Worm (Caenorhabditis elegans) whole organism, young adult: Measurements from ENCODE around the gene Y48E1B.3.
A peak's percentile ranks its signal among the peaks of the same experiment; 100 is the strongest.

Experiments used
- B0019.2 ChIP-seq: fragments of 200-800 bp; sonication (Bioruptor generic); conservative IDR thresholded peaks from 2 replicates; pipeline ENCODE4 v1.3.6; 2022; ENCODE audit warnings: missing genetic modification reagents, missing genetic modification characterization, missing compliant biosample characterization
- C17E4.6 ChIP-seq: fragments of 200-800 bp; sonication (Bioruptor generic); IDR thresholded peaks from 2 replicates; pipeline ENCODE4 v1.3.6; 2022; ENCODE audit warnings: missing genetic modification reagents, missing genetic modification characterization, missing compliant biosample characterization
- F10E7.11 ChIP-seq: sonication (generic microtip); optimal IDR thresholded peaks from 2 replicates; lab custom pipeline; 2017; ENCODE audit warnings: mild to moderate bottlenecking, missing genetic modification characterization, moderate library complexity, missing compliant biosample characterization
- F23B12.7 ChIP-seq: sonication (generic microtip); optimal IDR thresholded peaks from 2 replicates; lab custom pipeline; 2017; ENCODE audit warnings: missing genetic modification characterization, mild to moderate bottlenecking, missing compliant biosample characterization, antibody characterized with exemption, moderate library complexity; ENCODE audit not compliant: insufficient read depth
- F33H1.4 ChIP-seq: fragments of 200-800 bp; sonication (Bioruptor generic); IDR thresholded peaks from 2 replicates; pipeline ENCODE4 v1.3.6; 2022; ENCODE audit warnings: missing genetic modification reagents, missing genetic modification characterization, missing compliant biosample characterization
- F37B4.10 ChIP-seq: fragments of 200-800 bp; sonication (Bioruptor generic); IDR thresholded peaks from 2 replicates; pipeline ENCODE4 v1.3.6; 2022; ENCODE audit warnings: missing genetic modification characterization, missing compliant biosample characterization
- F52B5.7 ChIP-seq: sonication (generic microtip); optimal IDR thresholded peaks from 2 replicates; lab custom pipeline; 2016; ENCODE audit warnings: mild to moderate bottlenecking, missing genetic modification characterization, missing compliant biosample characterization
- F55B11.4 ChIP-seq: sonication (generic microtip); optimal IDR thresholded peaks from 2 replicates; lab custom pipeline; 2016; ENCODE audit warnings: missing compliant biosample characterization, missing genetic modification characterization, borderline replicate concordance; ENCODE audit not compliant: insufficient read depth
- F57A8.1 ChIP-seq: fragments of 200-800 bp; sonication (Bioruptor generic); optimal IDR thresholded peaks from 2 replicates; lab custom pipeline; 2018; ENCODE audit warnings: mild to moderate bottlenecking, missing genetic modification characterization, moderate library complexity, missing compliant biosample characterization
- F57C9.4 ChIP-seq: sonication (generic microtip); optimal IDR thresholded peaks from 2 replicates; lab custom pipeline; 2017; ENCODE audit warnings: mild to moderate bottlenecking, missing genetic modification characterization, missing compliant biosample characterization
- K12H6.12 ChIP-seq: fragments of 200-800 bp; sonication (Bioruptor generic); optimal IDR thresholded peaks from 2 replicates; lab custom pipeline; 2018; ENCODE audit warnings: mild to moderate bottlenecking, missing genetic modification characterization, missing compliant biosample characterization
- T26A5.8 ChIP-seq: sonication (generic microtip); optimal IDR thresholded peaks from 2 replicates; lab custom pipeline; 2016; ENCODE audit warnings: missing genetic modification characterization, missing compliant biosample characterization
- Y95B8A.8 ChIP-seq: fragments of 200-800 bp; sonication (Bioruptor generic); IDR thresholded peaks from 2 replicates; pipeline ENCODE4 v1.3.6; 2022; ENCODE audit warnings: missing genetic modification reagents, missing genetic modification characterization, missing compliant biosample characterization
- ZK185.1 ChIP-seq: sonication (generic microtip); optimal IDR thresholded peaks from 2 replicates; lab custom pipeline; 2016; ENCODE audit warnings: mild to moderate bottlenecking, missing genetic modification characterization, missing compliant biosample characterization; ENCODE audit not compliant: poor library complexity, severe bottlenecking
- ama-1 ChIP-seq, 3 experiments: fragments of 150-350 bp in 1 of 3; sonication (generic microtip) in 2 of 3; optimal IDR thresholded peaks; 2 replicates each; lab custom pipeline; 2014 to 2018; ENCODE audit warnings: missing biosample characterization in 2 of 3, missing genetic modification characterization in 2 of 3, missing genetic modification reagents in 2 of 3
- ccch-3 ChIP-seq: fragments of 200-800 bp; sonication (Bioruptor generic); optimal IDR thresholded peaks from 2 replicates; lab custom pipeline; 2018; ENCODE audit warnings: mild to moderate bottlenecking, missing genetic modification characterization, missing compliant biosample characterization
- cebp-1 ChIP-seq, 2 experiments: fragments of 200-800 bp in 1 of 2; sonication (Bioruptor generic) in 1 of 2; sonication (generic microtip) in 1 of 2; IDR thresholded peaks in 1 of 2; optimal IDR thresholded peaks in 1 of 2; 2 replicates each; pipeline versions ENCODE4 v1.3.6 to Lab custom; 2017 to 2022; ENCODE audit warnings: missing compliant biosample characterization in 2 of 2, missing genetic modification characterization in 2 of 2, mild to moderate bottlenecking in 1 of 2, missing genetic modification reagents in 1 of 2, moderate library complexity in 1 of 2
- ceh-27 ChIP-seq: fragments of 200-800 bp; sonication (Bioruptor generic); optimal IDR thresholded peaks from 2 replicates; lab custom pipeline; 2018; ENCODE audit warnings: mild to moderate bottlenecking, missing genetic modification characterization, moderate library complexity, missing compliant biosample characterization
- ceh-40 ChIP-seq: fragments of 200-800 bp; sonication (Bioruptor generic); IDR thresholded peaks from 2 replicates; pipeline ENCODE4 v1.3.6; 2022; ENCODE audit warnings: missing genetic modification characterization, missing compliant biosample characterization
- ceh-79 ChIP-seq: sonication (generic microtip); optimal IDR thresholded peaks from 2 replicates; lab custom pipeline; 2017; ENCODE audit warnings: mild to moderate bottlenecking, missing genetic modification characterization, missing compliant biosample characterization
- ceh-91 ChIP-seq: fragments of 200-800 bp; sonication (Bioruptor generic); IDR thresholded peaks from 2 replicates; pipeline ENCODE4 v1.3.6; 2022; ENCODE audit warnings: missing genetic modification reagents, missing genetic modification characterization, missing compliant biosample characterization
- die-1 ChIP-seq: sonication (generic microtip); optimal IDR thresholded peaks from 2 replicates; lab custom pipeline; 2016; ENCODE audit warnings: missing genotype, mild to moderate bottlenecking, missing genetic modification characterization, missing compliant biosample characterization
- dpl-1 ChIP-seq: fragments of 150-350 bp; optimal IDR thresholded peaks from 2 replicates; lab custom pipeline; 2014; ENCODE audit warnings: missing biosample characterization, missing genetic modification reagents, missing genetic modification characterization
- egl-44 ChIP-seq: fragments of 200-800 bp; sonication (Bioruptor generic); IDR thresholded peaks from 2 replicates; pipeline ENCODE4 v1.3.6; 2022; ENCODE audit warnings: missing genetic modification reagents, missing genetic modification characterization, missing compliant biosample characterization
- ets-4 ChIP-seq: fragments of 200-800 bp; sonication (Bioruptor generic); optimal IDR thresholded peaks from 2 replicates; lab custom pipeline; 2018; ENCODE audit warnings: mild to moderate bottlenecking, missing genetic modification characterization, missing compliant biosample characterization
- him-1 ChIP-seq: sonication (generic microtip); optimal IDR thresholded peaks from 2 replicates; lab custom pipeline; 2016; ENCODE audit warnings: missing genotype, missing genetic modification reagents, missing genetic modification characterization, missing compliant biosample characterization
- hlh-26 ChIP-seq: fragments of 200-800 bp; sonication (Bioruptor generic); conservative IDR thresholded peaks from 2 replicates; pipeline ENCODE4 v1.3.6; 2022; ENCODE audit warnings: missing genetic modification reagents, missing genetic modification characterization, missing compliant biosample characterization
- hmg-1.2 ChIP-seq: fragments of 200-800 bp; sonication (Bioruptor generic); IDR thresholded peaks from 2 replicates; pipeline ENCODE4 v1.3.6; 2022; ENCODE audit warnings: missing genetic modification reagents, missing genetic modification characterization, missing compliant biosample characterization
- hmg-20 ChIP-seq: fragments of 200-800 bp; sonication (Bioruptor generic); IDR thresholded peaks from 2 replicates; pipeline ENCODE4 v1.3.6; 2022; ENCODE audit warnings: missing genetic modification reagents, missing genetic modification characterization, missing compliant biosample characterization
- let-526 ChIP-seq: fragments of 200-800 bp; sonication (Bioruptor generic); IDR thresholded peaks from 2 replicates; pipeline ENCODE4 v1.3.6; 2022; ENCODE audit warnings: missing genetic modification reagents, missing genetic modification characterization, missing compliant biosample characterization
- lsy-27 ChIP-seq: sonication (generic microtip); optimal IDR thresholded peaks from 2 replicates; lab custom pipeline; 2017; ENCODE audit warnings: missing genetic modification characterization, mild to moderate bottlenecking, missing compliant biosample characterization, antibody characterized with exemption, missing genotype, borderline replicate concordance; ENCODE audit not compliant: insufficient read depth
- madf-10 ChIP-seq: sonication (generic microtip); optimal IDR thresholded peaks from 2 replicates; lab custom pipeline; 2016; ENCODE audit warnings: mild to moderate bottlenecking, missing genetic modification characterization, missing compliant biosample characterization
- mel-28 ChIP-seq: sonication (generic microtip); optimal IDR thresholded peaks from 2 replicates; lab custom pipeline; 2016; ENCODE audit warnings: borderline replicate concordance, mild to moderate bottlenecking, missing genetic modification characterization, missing compliant biosample characterization
- mxl-1 ChIP-seq: sonication (generic microtip); optimal IDR thresholded peaks from 2 replicates; lab custom pipeline; 2016; ENCODE audit warnings: missing genetic modification characterization, missing compliant biosample characterization
- nfya-1 ChIP-seq: sonication (generic microtip); optimal IDR thresholded peaks from 2 replicates; lab custom pipeline; 2017; ENCODE audit warnings: antibody characterized with exemption, missing compliant biosample characterization, missing genetic modification characterization, borderline replicate concordance; ENCODE audit not compliant: insufficient read depth
- nfyb-1 ChIP-seq: fragments of 200-800 bp; sonication (Bioruptor generic); IDR thresholded peaks from 2 replicates; pipeline ENCODE4 v1.3.6; 2022; ENCODE audit warnings: missing genetic modification reagents, missing genetic modification characterization, missing compliant biosample characterization
- pbrm-1 ChIP-seq: fragments of 200-800 bp; sonication (Bioruptor generic); IDR thresholded peaks from 2 replicates; pipeline ENCODE4 v1.3.6; 2022; ENCODE audit warnings: missing genetic modification reagents, missing genetic modification characterization, missing compliant biosample characterization
- rcor-1 ChIP-seq: fragments of 200-800 bp; sonication (Bioruptor generic); IDR thresholded peaks from 2 replicates; pipeline ENCODE4 v1.3.6; 2022; ENCODE audit warnings: missing genetic modification reagents, missing genetic modification characterization, missing compliant biosample characterization
- rec-8 ChIP-seq, 2 experiments: sonication (generic microtip); optimal IDR thresholded peaks; 2 replicates each; lab custom pipeline; 2016; ENCODE audit warnings: mild to moderate bottlenecking in 2 of 2, missing genetic modification characterization in 2 of 2, missing genetic modification reagents in 2 of 2, missing genotype in 2 of 2, missing biosample characterization in 1 of 2, missing compliant biosample characterization in 1 of 2, moderate library complexity in 1 of 2
- snpc-1.1 ChIP-seq: sonication (generic microtip); optimal IDR thresholded peaks from 2 replicates; lab custom pipeline; 2017; ENCODE audit warnings: missing genetic modification characterization, mild to moderate bottlenecking, missing compliant biosample characterization, antibody characterized with exemption, moderate library complexity, missing genotype, missing genetic modification reagents; ENCODE audit not compliant: insufficient read depth
- snpc-3.4 ChIP-seq: sonication (generic microtip); optimal IDR thresholded peaks from 2 replicates; lab custom pipeline; 2017; ENCODE audit warnings: missing genetic modification characterization, mild to moderate bottlenecking, missing compliant biosample characterization, antibody characterized with exemption, moderate library complexity, missing genotype, missing genetic modification reagents
- snpc-4 ChIP-seq, 5 experiments: fragments of 150-350 bp in 1 of 5; sonication (generic microtip) in 4 of 5; optimal IDR thresholded peaks; 2 replicates each; lab custom pipeline; 2014 to 2018; ENCODE audit warnings: missing genetic modification characterization in 5 of 5, missing biosample characterization in 3 of 5, antibody characterized with exemption in 2 of 5, mild to moderate bottlenecking in 2 of 5, missing compliant biosample characterization in 2 of 5, missing genotype in 2 of 5, moderate library complexity in 2 of 5, missing genetic modification reagents in 1 of 5
- unc-130 ChIP-seq: sonication (generic microtip); optimal IDR thresholded peaks from 2 replicates; lab custom pipeline; 2016; ENCODE audit warnings: missing genetic modification reagents, missing genetic modification characterization, missing compliant biosample characterization
- zim-3 ChIP-seq: sonication (generic microtip); optimal IDR thresholded peaks from 2 replicates; lab custom pipeline; 2017; ENCODE audit warnings: mild to moderate bottlenecking, missing genetic modification characterization, moderate library complexity, missing compliant biosample characterization
- ztf-18 ChIP-seq: sonication (generic microtip); optimal IDR thresholded peaks from 2 replicates; lab custom pipeline; 2016; ENCODE audit warnings: missing genotype, mild to moderate bottlenecking, missing genetic modification characterization, missing compliant biosample characterization

Y48E1B.3 gene

ce11 chrII:13521179-13521616 lies 46.6 kb downstream of the Y48E1B.3 start (continued):
- peak; percentile 75 for TF ChIP-seq die-1 (tag; lab: Kevin White, UChicago)
- TF ChIP-seq egl-44 (GFP tag; lab: Robert Waterston, UW) = peak; percentile 52; the same call in 1 of the 2 replicates
- TF ChIP-seq K12H6.12 (tag; lab: Kevin White, UChicago) = no peak
- TF ChIP-seq nfyb-1 (GFP tag; lab: Robert Waterston, UW) = 0 out of 2 replicates have a peak, but pooled peaks have one; percentile 24
- peak; percentile 98 for TF ChIP-seq snpc-4 (GFP tag; optimal IDR thresholded peaks at IDR 0.05; lab: Kevin White, UChicago)
- TF ChIP-seq snpc-4 (tag; optimal IDR thresholded peaks at IDR 0.05; lab: Kevin White, UChicago) = peak; percentile 94 to 99 (median 98)
- no peak for TF ChIP-seq nfya-1 (tag; lab: Kevin White, UChicago)
- peak; percentile 38 for TF ChIP-seq ztf-18
- TF ChIP-seq dpl-1 (GFP tag; lab: Kevin White, UChicago) = peak; percentile 45
- peak; percentile 7 for TF ChIP-seq ceh-27 (GFP tag; lab: Kevin White, UChicago)
- peak; percentile 98 for TF ChIP-seq snpc-3.4 (tag; lab: Kevin White, UChicago)
- no peak for TF ChIP-seq hmg-20 (GFP tag; lab: Robert Waterston, UW)
- TF ChIP-seq mxl-1 = no peak
- TF ChIP-seq ama-1 (optimal IDR thresholded peaks at IDR 0.05; lab: Kevin White, UChicago) = no peak
- TF ChIP-seq ama-1 (GFP tag; optimal IDR thresholded peaks at IDR 0.05; lab: Kevin White, UChicago) = peak; percentile 17 to 73
- TF ChIP-seq rcor-1 = peak; percentile 81
- no peak for TF ChIP-seq F55B11.4 (tag; lab: Kevin White, UChicago)
- peak; percentile 95 for TF ChIP-seq hmg-1.2 (GFP tag; lab: Robert Waterston, UW)
- peak; percentile 49; the same call in 1 of the 2 replicates for TF ChIP-seq B0019.2 (GFP tag; lab: Robert Waterston, UW)
- TF ChIP-seq let-526 = no peak
- no peak for TF ChIP-seq hlh-26
- TF ChIP-seq ZK185.1 = no peak
- peak; percentile 54 for TF ChIP-seq F57A8.1 (GFP tag; lab: Kevin White, UChicago)
- peak; percentile 88 for TF ChIP-seq him-1 (tag; lab: Kevin White, UChicago)
- TF ChIP-seq F23B12.7 (tag; lab: Kevin White, UChicago) = peak; percentile 43
- no peak for TF ChIP-seq F52B5.7 (tag; lab: Kevin White, UChicago)
- peak; percentile 78 for TF ChIP-seq unc-130
- peak; percentile 61 for TF ChIP-seq F33H1.4 (GFP tag; lab: Robert Waterston, UW)
- no peak for TF ChIP-seq F57C9.4
- TF ChIP-seq F10E7.11 (tag; lab: Kevin White, UChicago) = no peak
- TF ChIP-seq mel-28 (tag; lab: Kevin White, UChicago) = no peak
- peak; percentile 98 for TF ChIP-seq snpc-1.1
- TF ChIP-seq ceh-91 (GFP tag; lab: Robert Waterston, UW) = peak; percentile 61
- peak in 1 of 2 experiments; percentile 20 for TF ChIP-seq rec-8 (tag; optimal IDR thresholded peaks at IDR 0.05; lab: Kevin White, UChicago)
- peak; percentile 28 for TF ChIP-seq ets-4
- peak; percentile 88; the same call in 1 of the 2 replicates for TF ChIP-seq pbrm-1 (GFP tag; lab: Robert Waterston, UW)
- TF ChIP-seq ceh-40 (GFP tag; lab: Robert Waterston, UW) = 0 out of 2 replicates have a peak, but pooled peaks have one; percentile 25
- no peak for TF ChIP-seq cebp-1 (GFP tag; IDR thresholded peaks at IDR 0.05; lab: Robert Waterston, UW)
- TF ChIP-seq cebp-1 (tag; optimal IDR thresholded peaks at IDR 0.05; lab: Kevin White, UChicago) = peak; percentile 58
- TF ChIP-seq ceh-79 = no peak
- no peak for TF ChIP-seq C17E4.6
- no peak for TF ChIP-seq F37B4.10 (GFP tag; lab: Robert Waterston, UW)
- TF ChIP-seq zim-3 (tag; lab: Kevin White, UChicago) = peak; percentile 49
- peak; percentile 86 for TF ChIP-seq Y95B8A.8 (GFP tag; lab: Robert Waterston, UW)
- no peak for TF ChIP-seq ccch-3 (GFP tag; lab: Kevin White, UChicago)
- peak; percentile 27 for TF ChIP-seq lsy-27
- TF ChIP-seq T26A5.8 (tag; lab: Kevin White, UChicago) = peak; percentile 43
- no peak for TF ChIP-seq madf-10 (tag; lab: Kevin White, UChicago)
